Fruit fly (Drosophila melanogaster) whole organism, embryonic: ENCODE measurements around the gene Adgf-C.

Experiments
- CG12071 ChIP-seq: fragments of 200-800 bp; sonication (Bioruptor generic); optimal IDR thresholded peaks from 3 replicates; lab custom pipeline; 2018; ENCODE audit warnings: missing biosample characterization, mild to moderate bottlenecking, missing genetic modification characterization
- CG12769 ChIP-seq: fragments of 200-800 bp; sonication (Bioruptor generic); optimal IDR thresholded peaks from 2 replicates; lab custom pipeline; 2019; ENCODE audit warnings: missing biosample characterization, mild to moderate bottlenecking, missing genetic modification characterization, moderate library complexity
- CG2120 ChIP-seq: fragments of 200-800 bp; sonication (Bioruptor generic); optimal IDR thresholded peaks from 3 replicates; lab custom pipeline; 2016; ENCODE audit warnings: missing biosample characterization, missing genetic modification characterization
- CG6813 ChIP-seq: fragments of 200-800 bp; sonication (Bioruptor generic); optimal IDR thresholded peaks from 2 replicates; lab custom pipeline; 2017; ENCODE audit warnings: missing biosample characterization, missing genetic modification characterization, mild to moderate bottlenecking, moderate library complexity, missing genetic modification reagents
- CG8478 ChIP-seq: fragments of >200 bp; optimal IDR thresholded peaks from 2 replicates; lab custom pipeline; 2018
- Ets97D ChIP-seq: fragments of 200-800 bp; sonication (Bioruptor generic); optimal IDR thresholded peaks from 3 replicates; lab custom pipeline; 2016; ENCODE audit warnings: missing biosample characterization, missing genetic modification characterization
- Myb ChIP-seq: fragments of 200-800 bp; sonication (Bioruptor generic); optimal IDR thresholded peaks from 2 replicates; lab custom pipeline; 2016; ENCODE audit warnings: missing biosample characterization, missing genetic modification characterization
- TFAM ChIP-seq: fragments of 200-800 bp; sonication (Bioruptor generic); optimal IDR thresholded peaks from 2 replicates; lab custom pipeline; 2017; ENCODE audit warnings: missing biosample characterization, missing genetic modification characterization, inconsistent platforms
- run ChIP-seq: fragments of 200-800 bp; sonication (Bioruptor generic); optimal IDR thresholded peaks from 3 replicates; lab custom pipeline; 2018; ENCODE audit warnings: missing biosample characterization, mild to moderate bottlenecking, missing genetic modification characterization

- TF ChIP-seq run (tag; lab: Kevin White, UChicago) (no peak), Ets97D (GFP tag; lab: Kevin White, UChicago) (no peak), CG12071 (GFP tag; lab: Kevin White, UChicago) (no peak), Myb (no peak), CG8478 (lab: Kevin White, UChicago) (no peak), CG12769 (tag; lab: Kevin White, UChicago) (no peak), TFAM (GFP tag; lab: Kevin White, UChicago) (no peak), CG6813 (GFP tag; lab: Kevin White, UChicago) (no peak), CG2120 (GFP tag; lab: Kevin White, UChicago) (no peak)
Measured at dm6 chr3R:13713541-13713940, 7.0 kb downstream of the Adgf-C start.
